Fruit fly (Drosophila melanogaster) whole organism, embryonic: ENCODE results near the gene CG2147.

ENCODE experiments used
- Atf-2 ChIP-seq: fragments of 200-800 bp; sonication (Bioruptor generic); optimal IDR thresholded peaks from 2 replicates; lab custom pipeline; 2016; ENCODE audit warnings: missing biosample characterization, missing genetic modification characterization
- Atf3 ChIP-seq: fragments of 200-800 bp; sonication (Bioruptor generic); optimal IDR thresholded peaks from 3 replicates; lab custom pipeline; 2016; ENCODE audit warnings: missing biosample characterization, missing genetic modification characterization
- Awh ChIP-seq: fragments of 200-800 bp; sonication (Bioruptor generic); IDR thresholded peaks from 2 replicates; pipeline ENCODE4, ENCODE4 v1.3.6; 2022; ENCODE audit warnings: missing biosample characterization, missing genetic modification characterization
- CG12071 ChIP-seq: fragments of 200-800 bp; sonication (Bioruptor generic); optimal IDR thresholded peaks from 3 replicates; lab custom pipeline; 2018; ENCODE audit warnings: missing biosample characterization, mild to moderate bottlenecking, missing genetic modification characterization
- CG12769 ChIP-seq: fragments of 200-800 bp; sonication (Bioruptor generic); optimal IDR thresholded peaks from 2 replicates; lab custom pipeline; 2019; ENCODE audit warnings: missing biosample characterization, mild to moderate bottlenecking, missing genetic modification characterization, moderate library complexity
- CG1603 ChIP-seq: fragments of 200-800 bp; sonication (Bioruptor generic); optimal IDR thresholded peaks from 2 replicates; lab custom pipeline; 2019; ENCODE audit warnings: missing biosample characterization, mild to moderate bottlenecking, missing genetic modification characterization, moderate library complexity
- CG17186 ChIP-seq: fragments of 200-800 bp; sonication (Bioruptor generic); optimal IDR thresholded peaks from 3 replicates; lab custom pipeline; 2017; ENCODE audit warnings: missing biosample characterization, missing genetic modification reagents, missing genetic modification characterization
- CG18476 ChIP-seq: fragments of 200-800 bp; sonication (Bioruptor generic); optimal IDR thresholded peaks from 2 replicates; lab custom pipeline; 2016; ENCODE audit warnings: missing biosample characterization, mild to moderate bottlenecking, missing genetic modification characterization
- CG3163 ChIP-seq: fragments of 200-800 bp; sonication (Bioruptor generic); optimal IDR thresholded peaks from 3 replicates; lab custom pipeline; 2016; ENCODE audit warnings: missing biosample characterization, missing genetic modification characterization
- CG33557 ChIP-seq: fragments of 200-800 bp; sonication (Bioruptor generic); optimal IDR thresholded peaks from 2 replicates; lab custom pipeline; 2019; ENCODE audit warnings: missing biosample characterization, mild to moderate bottlenecking, missing genetic modification characterization, moderate library complexity
- CG34376 ChIP-seq: fragments of 200-800 bp; sonication (Bioruptor generic); optimal IDR thresholded peaks from 2 replicates; lab custom pipeline; 2018; ENCODE audit warnings: missing biosample characterization, mild to moderate bottlenecking, missing genetic modification characterization
- CG4328 ChIP-seq: fragments of 200-800 bp; sonication (Bioruptor generic); optimal IDR thresholded peaks from 3 replicates; lab custom pipeline; 2017; ENCODE audit warnings: missing biosample characterization, missing genetic modification reagents, missing genetic modification characterization
- CG4820 ChIP-seq: fragments of 200-800 bp; sonication (Bioruptor generic); optimal IDR thresholded peaks from 3 replicates; lab custom pipeline; 2016; ENCODE audit warnings: missing biosample characterization, missing genetic modification characterization
- CG6254 ChIP-seq: fragments of 200-800 bp; sonication (Bioruptor generic); optimal IDR thresholded peaks from 3 replicates; lab custom pipeline; 2017; ENCODE audit warnings: mild to moderate bottlenecking, missing biosample characterization, missing genetic modification reagents, missing genetic modification characterization
- CG6689 ChIP-seq: fragments of 200-800 bp; sonication (Bioruptor generic); IDR thresholded peaks from 2 replicates; pipeline ENCODE4 v1.3.6; 2022; ENCODE audit warnings: missing biosample characterization, missing genetic modification characterization
- CG8089 ChIP-seq: fragments of 200-800 bp; sonication (Bioruptor generic); optimal IDR thresholded peaks from 3 replicates; lab custom pipeline; 2016; ENCODE audit warnings: missing biosample characterization, missing genetic modification characterization
- CG8765 ChIP-seq: fragments of 200-800 bp; sonication (Bioruptor generic); IDR thresholded peaks from 2 replicates; pipeline ENCODE4 v1.3.6; 2022; ENCODE audit warnings: missing biosample characterization, missing genetic modification characterization
- D ChIP-seq, 2 experiments: fragments of 200-800 bp in 1 of 2; fragments of >200 bp in 1 of 2; sonication (Bioruptor generic) in 1 of 2; optimal IDR thresholded peaks; 2 replicates in 1 of 2; 3 replicates in 1 of 2; lab custom pipeline; 2017; ENCODE audit warnings: mild to moderate bottlenecking in 1 of 2, missing biosample characterization in 1 of 2, missing genetic modification characterization in 1 of 2, missing genetic modification reagents in 1 of 2
- Gsc ChIP-seq: fragments of 200-800 bp; sonication (Bioruptor generic); IDR thresholded peaks from 2 replicates; pipeline ENCODE4 v1.3.6; 2022; ENCODE audit warnings: missing biosample characterization, missing genetic modification characterization
- Hr3 ChIP-seq: fragments of 200-800 bp; sonication (Bioruptor generic); optimal IDR thresholded peaks from 3 replicates; lab custom pipeline; 2016; ENCODE audit warnings: missing biosample characterization, missing genetic modification characterization
- Hr51 ChIP-seq, 2 experiments: fragments of 200-800 bp; sonication (Bioruptor generic); optimal IDR thresholded peaks; 2 replicates in 1 of 2; 3 replicates in 1 of 2; lab custom pipeline; 2016 to 2018; ENCODE audit warnings: missing biosample characterization in 2 of 2, missing genetic modification characterization in 2 of 2, mild to moderate bottlenecking in 1 of 2, moderate library complexity in 1 of 2
- Lim3 ChIP-seq: fragments of 200-800 bp; sonication (Bioruptor generic); IDR thresholded peaks from 2 replicates; pipeline ENCODE4 v1.3.6; 2022; ENCODE audit warnings: missing biosample characterization, missing genetic modification characterization
- MBD-R2 ChIP-seq: fragments of 200-800 bp; sonication (Bioruptor generic); IDR thresholded peaks from 2 replicates; pipeline ENCODE4 v1.3.6; 2022; ENCODE audit warnings: missing biosample characterization, missing genetic modification characterization
- MESR4 ChIP-seq: fragments of 200-800 bp; sonication (Bioruptor generic); optimal IDR thresholded peaks from 2 replicates; lab custom pipeline; 2018; ENCODE audit warnings: missing biosample characterization, mild to moderate bottlenecking, missing genetic modification characterization, moderate library complexity
- MTF-1 ChIP-seq: fragments of 200-800 bp; sonication (Bioruptor generic); optimal IDR thresholded peaks from 2 replicates; lab custom pipeline; 2018; ENCODE audit warnings: missing biosample characterization, mild to moderate bottlenecking, missing genetic modification characterization, borderline replicate concordance
- Max ChIP-seq: fragments of 200-800 bp; sonication (Bioruptor generic); optimal IDR thresholded peaks from 2 replicates; lab custom pipeline; 2016; ENCODE audit warnings: missing biosample characterization, mild to moderate bottlenecking, missing genetic modification characterization
- NfI ChIP-seq: fragments of 200-800 bp; sonication (Bioruptor generic); optimal IDR thresholded peaks from 3 replicates; lab custom pipeline; 2018; ENCODE audit warnings: missing biosample characterization, mild to moderate bottlenecking, missing genetic modification characterization, moderate library complexity
- Optix ChIP-seq: fragments of 200-800 bp; sonication (Bioruptor generic); IDR thresholded peaks from 3 replicates; pipeline ENCODE4 v1.3.6; 2022; ENCODE audit warnings: missing biosample characterization, missing genetic modification characterization
- PHDP ChIP-seq: fragments of 200-800 bp; sonication (Bioruptor generic); optimal IDR thresholded peaks from 3 replicates; lab custom pipeline; 2018; ENCODE audit warnings: missing biosample characterization, mild to moderate bottlenecking, missing genetic modification characterization, moderate library complexity
- Sin3A ChIP-seq: fragments of >200 bp; optimal IDR thresholded peaks from 2 replicates; lab custom pipeline; 2018
- bigmax ChIP-seq: fragments of 200-800 bp; sonication (Bioruptor generic); optimal IDR thresholded peaks from 2 replicates; lab custom pipeline; 2018; ENCODE audit warnings: missing biosample characterization, mild to moderate bottlenecking, missing genetic modification characterization
- dimm ChIP-seq: fragments of 200-800 bp; sonication (Bioruptor generic); IDR thresholded peaks from 2 replicates; pipeline ENCODE4 v1.3.6; 2022; ENCODE audit warnings: missing biosample characterization, missing genetic modification characterization
- hth ChIP-seq: fragments of >200 bp; optimal IDR thresholded peaks from 2 replicates; lab custom pipeline; 2017; ENCODE audit warnings: inconsistent platforms
- ind ChIP-seq: fragments of 200-800 bp; sonication (Bioruptor generic); optimal IDR thresholded peaks from 3 replicates; lab custom pipeline; 2016; ENCODE audit warnings: missing biosample characterization, missing genetic modification characterization
- kah ChIP-seq: fragments of 200-800 bp; sonication (Bioruptor generic); optimal IDR thresholded peaks from 2 replicates; lab custom pipeline; 2018; ENCODE audit warnings: missing biosample characterization, mild to moderate bottlenecking, missing genetic modification characterization
- klu ChIP-seq: fragments of 200-800 bp; sonication (Bioruptor generic); IDR thresholded peaks from 2 replicates; pipeline ENCODE4 v1.3.6; 2022; ENCODE audit warnings: missing biosample characterization, missing genetic modification characterization
- lilli ChIP-seq: fragments of 200-800 bp; sonication (Bioruptor generic); optimal IDR thresholded peaks from 3 replicates; lab custom pipeline; 2016; ENCODE audit warnings: missing biosample characterization, missing genetic modification characterization
- luna ChIP-seq: fragments of 200-800 bp; sonication (Bioruptor generic); optimal IDR thresholded peaks from 2 replicates; lab custom pipeline; 2016; ENCODE audit warnings: missing biosample characterization, missing genetic modification characterization
- p53 ChIP-seq: fragments of 200-800 bp; sonication (Bioruptor generic); optimal IDR thresholded peaks from 2 replicates; lab custom pipeline; 2016; ENCODE audit warnings: missing biosample characterization, missing genetic modification characterization
- pnt ChIP-seq: fragments of 200-800 bp; sonication (Bioruptor generic); optimal IDR thresholded peaks from 3 replicates; lab custom pipeline; 2016; ENCODE audit warnings: missing biosample characterization, missing genetic modification characterization
- repo ChIP-seq: fragments of 200-800 bp; sonication (Bioruptor generic); optimal IDR thresholded peaks from 2 replicates; lab custom pipeline; 2016; ENCODE audit warnings: missing biosample characterization, missing genetic modification characterization
- rib ChIP-seq: fragments of 200-800 bp; sonication (Bioruptor generic); IDR thresholded peaks from 2 replicates; pipeline ENCODE4 v1.3.6; 2022; ENCODE audit warnings: missing biosample characterization, missing genetic modification characterization
- sc ChIP-seq, 3 experiments: fragments of >200 bp in 2 of 3; fragments of 200-800 bp in 1 of 3; sonication (Bioruptor generic) in 1 of 3; optimal IDR thresholded peaks; 2 replicates in 2 of 3; 3 replicates in 1 of 3; lab custom pipeline; 2017; ENCODE audit warnings: mild to moderate bottlenecking in 1 of 3, missing biosample characterization in 1 of 3, missing genetic modification characterization in 1 of 3, missing genetic modification reagents in 1 of 3
- scrt ChIP-seq: fragments of 200-800 bp; sonication (Bioruptor generic); optimal IDR thresholded peaks from 2 replicates; lab custom pipeline; 2018; ENCODE audit warnings: missing biosample characterization, mild to moderate bottlenecking, missing genetic modification characterization, moderate library complexity
- seq ChIP-seq: fragments of 200-800 bp; sonication (Bioruptor generic); IDR thresholded peaks from 2 replicates; pipeline ENCODE4 v1.3.6; 2022; ENCODE audit warnings: missing biosample characterization, missing genetic modification characterization
- sim ChIP-seq: fragments of 200-800 bp; sonication (Bioruptor generic); IDR thresholded peaks from 2 replicates; pipeline ENCODE4 v1.3.6; 2022; ENCODE audit warnings: missing biosample characterization, missing genetic modification characterization
- tna ChIP-seq: fragments of 200-800 bp; sonication (Bioruptor generic); IDR thresholded peaks from 2 replicates; pipeline ENCODE4 v1.3.6; 2022; ENCODE audit warnings: missing biosample characterization, missing genetic modification characterization; ENCODE audit not compliant: partially characterized antibody
- toy ChIP-seq: fragments of 200-800 bp; sonication (Bioruptor generic); IDR thresholded peaks from 2 replicates; pipeline ENCODE4 v1.3.6; 2022; ENCODE audit warnings: missing biosample characterization, missing genetic modification characterization
- ttk ChIP-seq: fragments of 200-800 bp; sonication (Bioruptor generic); IDR thresholded peaks from 2 replicates; pipeline ENCODE4 v2.1.2; 2022; ENCODE audit warnings: missing biosample characterization, missing genetic modification characterization
- wek ChIP-seq: fragments of 200-800 bp; sonication (Bioruptor generic); optimal IDR thresholded peaks from 3 replicates; lab custom pipeline; 2018; ENCODE audit warnings: missing biosample characterization, mild to moderate bottlenecking, missing genetic modification characterization, moderate library complexity

The CG2147 gene

DNA sequence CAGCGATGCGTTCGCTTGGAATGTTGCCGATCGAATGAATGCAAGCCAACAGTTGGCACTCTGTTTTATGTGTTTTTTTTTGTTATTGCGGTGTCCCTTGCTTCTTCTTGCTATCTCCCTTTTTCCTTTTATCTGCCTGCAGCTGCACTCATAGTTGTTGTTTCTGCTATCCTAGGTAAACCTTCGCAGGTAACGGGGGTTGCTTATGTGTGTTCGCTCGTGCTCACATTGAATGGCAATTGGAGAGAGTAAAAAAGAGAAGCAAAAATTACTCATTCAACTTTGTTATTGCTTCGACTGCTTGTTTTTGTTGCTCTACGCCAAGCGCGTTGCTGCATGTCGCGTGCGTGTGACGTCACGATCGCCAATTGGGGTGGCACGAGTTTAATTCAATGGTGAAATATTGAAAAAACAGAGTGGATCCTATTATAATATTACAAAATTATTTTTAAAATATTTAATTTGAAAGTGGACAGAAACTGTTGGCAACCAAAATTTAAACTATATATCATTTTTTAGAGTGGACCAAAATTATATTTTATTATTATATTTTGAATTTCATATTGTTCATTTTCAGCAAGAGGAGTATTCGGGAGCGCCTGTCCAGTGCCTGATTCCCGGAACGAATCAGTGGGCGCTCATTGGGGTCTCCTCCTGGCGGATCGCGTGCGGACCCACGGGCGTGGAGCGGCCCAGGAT, 31.0 kb downstream of the CG2147 start, which contains the start of gene Corp (continued):
- TF ChIP-seq Awh (GFP tag; lab: Robert Waterston, UW) (0 out of 2 replicates have a peak, but pooled peaks have one; percentile 11), CG4820 (GFP tag; lab: Kevin White, UChicago) (no peak), ttk (peak; percentile 34; the same call in 1 of the 2 replicates), tna (GFP tag; lab: Robert Waterston, UW) (no peak), wek (GFP tag; lab: Kevin White, UChicago) (no peak), hth (lab: Kevin White, UChicago) (no peak), CG6254 (GFP tag; lab: Kevin White, UChicago) (peak; percentile 10), Sin3A (lab: Kevin White, UChicago) (no peak), CG3163 (GFP tag; lab: Kevin White, UChicago) (no peak), pnt (no peak), CG8765 (GFP tag; lab: Robert Waterston, UW) (0 out of 2 replicates have a peak, but pooled peaks have one; percentile 9), Max (GFP tag; lab: Kevin White, UChicago) (no peak), klu (GFP tag; lab: Robert Waterston, UW) (no peak), bigmax (GFP tag; lab: Kevin White, UChicago) (no peak), D (optimal IDR thresholded peaks at IDR 0.05; lab: Kevin White, UChicago) (no peak), D (GFP tag; optimal IDR thresholded peaks at IDR 0.05; lab: Kevin White, UChicago) (no peak), CG8089 (no peak), MBD-R2 (GFP tag; lab: Robert Waterston, UW) (0 out of 2 replicates have a peak, but pooled peaks have one; percentile 7), ind (GFP tag; lab: Kevin White, UChicago) (no peak), dimm (GFP tag; lab: Robert Waterston, UW) (no peak), kah (GFP tag; lab: Kevin White, UChicago) (no peak), Hr3 (no peak), repo (GFP tag; lab: Kevin White, UChicago) (no peak), toy (GFP tag; lab: Robert Waterston, UW) (no peak), MTF-1 (GFP tag; lab: Kevin White, UChicago) (no peak), Gsc (no peak), Hr51 (GFP tag; optimal IDR thresholded peaks at IDR 0.05; lab: Kevin White, UChicago) (peak in 1 of 2 experiments; percentile 74), luna (GFP tag; lab: Kevin White, UChicago) (no peak), CG1603 (tag; lab: Kevin White, UChicago) (no peak), lilli (GFP tag; lab: Kevin White, UChicago) (no peak), CG12071 (GFP tag; lab: Kevin White, UChicago) (no peak), rib (no peak), CG17186 (no peak), sc (optimal IDR thresholded peaks at IDR 0.05; lab: Kevin White, UChicago) (no peak), sc (GFP tag; optimal IDR thresholded peaks at IDR 0.05; lab: Kevin White, UChicago) (peak; percentile 10), CG4328 (no peak), scrt (no peak), CG18476 (GFP tag; lab: Kevin White, UChicago) (no peak), CG34376 (GFP tag; lab: Kevin White, UChicago) (no peak), NfI (GFP tag; lab: Kevin White, UChicago) (peak; percentile 11), Lim3 (GFP tag; lab: Robert Waterston, UW) (no peak), Optix (GFP tag; lab: Robert Waterston, UW) (no peak), Atf3 (GFP tag; lab: Kevin White, UChicago) (no peak), CG33557 (GFP tag; lab: Kevin White, UChicago) (no peak), CG6689 (GFP tag; lab: Robert Waterston, UW) (peak; percentile 82), p53 (peak; percentile 95), sim (no peak), seq (no peak; the same call in 1 of the 2 replicates), PHDP (tag; lab: Kevin White, UChicago) (peak; percentile 47), MESR4 (peak; percentile 2), CG12769 (tag; lab: Kevin White, UChicago) (no peak), Atf-2 (GFP tag; lab: Kevin White, UChicago) (no peak)
